Worm (Caenorhabditis elegans) whole organism, mixed stage, embryonic: ENCODE results near the gene ubc-9.

Experiments
- lin-13 ChIP-seq: fragments of 150-350 bp; optimal IDR thresholded peaks from 2 replicates; lab custom pipeline; 2014; ENCODE audit warnings: missing biosample characterization, missing genetic modification characterization
- snpc-4 ChIP-seq: fragments of 150-350 bp; optimal IDR thresholded peaks from 2 replicates; lab custom pipeline; 2014; ENCODE audit warnings: missing biosample characterization, missing genetic modification characterization
- ztf-11 ChIP-seq: fragments of 150-350 bp; optimal IDR thresholded peaks from 2 replicates; lab custom pipeline; 2014; ENCODE audit warnings: missing biosample characterization, missing genetic modification characterization

- TF ChIP-seq lin-13 (tag; lab: Kevin White, UChicago) (no peak), ztf-11 (no peak), snpc-4 (tag; lab: Kevin White, UChicago) (no peak)
These were observed 1.4 kb upstream of the ubc-9 start, which contains the start of gene F29B9.7 for ce11 chrIV:4649460-4649859.
